Worm (Caenorhabditis elegans) whole organism, L4 larva: ENCODE results near the gene anmt-1.
A peak's percentile ranks its signal among the peaks of the same experiment; 100 is the strongest.

Experiments used
- F10B5.3 ChIP-seq: sonication (generic microtip); optimal IDR thresholded peaks from 2 replicates; lab custom pipeline; 2016; ENCODE audit warnings: mild to moderate bottlenecking, missing genetic modification characterization, missing compliant biosample characterization
- F44E2.7 ChIP-seq: fragments of 200-800 bp; sonication (Bioruptor generic); IDR thresholded peaks from 2 replicates; pipeline ENCODE4 v2.1.2; 2022; ENCODE audit warnings: missing genetic modification characterization, missing compliant biosample characterization
- R02D3.7 ChIP-seq: fragments of 150-350 bp; sonication (generic microtip); optimal IDR thresholded peaks from 3 replicates; lab custom pipeline; 2014; ENCODE audit warnings: missing biosample characterization, missing genetic modification characterization
- T26A8.4 ChIP-seq: fragments of 200-800 bp; sonication (Bioruptor generic); IDR thresholded peaks from 2 replicates; pipeline ENCODE4 v1.3.6; 2022; ENCODE audit warnings: missing genetic modification characterization, missing compliant biosample characterization
- Y48G9A.11 ChIP-seq: fragments of 200-800 bp; sonication (Bioruptor generic); IDR thresholded peaks from 2 replicates; pipeline ENCODE4 v1.3.6; 2022; ENCODE audit warnings: missing genetic modification reagents, missing genetic modification characterization, missing compliant biosample characterization
- Y5F2A.4 ChIP-seq: fragments of 200-800 bp; sonication (Bioruptor generic); optimal IDR thresholded peaks from 2 replicates; lab custom pipeline; 2018; ENCODE audit warnings: mild to moderate bottlenecking, missing genetic modification characterization, missing compliant biosample characterization
- aly-2 ChIP-seq: sonication (generic microtip); optimal IDR thresholded peaks from 2 replicates; lab custom pipeline; 2018; ENCODE audit warnings: missing biosample characterization, missing genetic modification characterization
- arid-1 ChIP-seq: fragments of 200-800 bp; sonication (Bioruptor generic); conservative IDR thresholded peaks from 2 replicates; pipeline ENCODE4 v1.3.6; 2022; ENCODE audit warnings: missing genetic modification reagents, missing genetic modification characterization, missing compliant biosample characterization
- ceh-32 ChIP-seq: sonication (generic microtip); optimal IDR thresholded peaks from 2 replicates; lab custom pipeline; 2016; ENCODE audit warnings: mild to moderate bottlenecking, missing genetic modification characterization, missing compliant biosample characterization; ENCODE audit not compliant: poor library complexity
- ceh-62 ChIP-seq: sonication (generic microtip); optimal IDR thresholded peaks from 2 replicates; lab custom pipeline; 2017; ENCODE audit warnings: missing biosample characterization, missing genetic modification characterization
- ceh-82 ChIP-seq: sonication (generic microtip); optimal IDR thresholded peaks from 2 replicates; lab custom pipeline; 2017; ENCODE audit warnings: missing biosample characterization, missing genetic modification characterization
- ces-1 ChIP-seq: fragments of 150-350 bp; sonication (generic microtip); optimal IDR thresholded peaks from 4 replicates; lab custom pipeline; 2014; ENCODE audit warnings: missing biosample characterization, missing genetic modification reagents, missing genetic modification characterization
- cey-2 ChIP-seq: sonication (generic microtip); optimal IDR thresholded peaks from 3 replicates; lab custom pipeline; 2017; ENCODE audit warnings: missing genetic modification characterization, mild to moderate bottlenecking, missing compliant biosample characterization, antibody characterized with exemption, borderline replicate concordance; ENCODE audit not compliant: insufficient read depth
- daf-19 ChIP-seq: fragments of 200-800 bp; sonication (Bioruptor generic); conservative IDR thresholded peaks from 2 replicates; pipeline ENCODE4 v1.3.6; 2022; ENCODE audit warnings: missing genetic modification characterization, missing compliant biosample characterization
- dmd-9 ChIP-seq: fragments of 200-800 bp; sonication (Bioruptor generic); IDR thresholded peaks from 2 replicates; pipeline ENCODE4 v1.3.6; 2022; ENCODE audit warnings: missing genetic modification reagents, missing genetic modification characterization, missing compliant biosample characterization
- dpl-1 ChIP-seq: fragments of 150-350 bp; optimal IDR thresholded peaks from 2 replicates; lab custom pipeline; 2014; ENCODE audit warnings: missing biosample characterization, missing genetic modification reagents, missing genetic modification characterization
- egl-27 ChIP-seq: sonication (generic microtip); optimal IDR thresholded peaks from 3 replicates; lab custom pipeline; 2017; ENCODE audit warnings: missing biosample characterization, missing genetic modification reagents, missing genetic modification characterization
- egl-43 ChIP-seq: fragments of 200-800 bp; sonication (Bioruptor generic); IDR thresholded peaks from 2 replicates; pipeline ENCODE4 v1.3.6; 2022; ENCODE audit warnings: missing genetic modification reagents, missing genetic modification characterization, missing compliant biosample characterization
- fos-1 ChIP-seq: fragments of 150-350 bp; optimal IDR thresholded peaks from 2 replicates; lab custom pipeline; 2014; ENCODE audit warnings: missing biosample characterization, missing genetic modification characterization
- hif-1 ChIP-seq, 2 experiments: sonication (generic microtip); optimal IDR thresholded peaks; 2 replicates each; lab custom pipeline; 2016 to 2017; ENCODE audit warnings: missing compliant biosample characterization in 2 of 2, missing genetic modification characterization in 2 of 2, missing genetic modification reagents in 2 of 2, missing genotype in 2 of 2, mild to moderate bottlenecking in 1 of 2
- hlh-11 ChIP-seq: fragments of 200-800 bp; sonication (Bioruptor generic); optimal IDR thresholded peaks from 2 replicates; lab custom pipeline; 2018; ENCODE audit warnings: mild to moderate bottlenecking, missing genetic modification characterization, missing compliant biosample characterization
- lin-13 ChIP-seq: fragments of 150-350 bp; optimal IDR thresholded peaks from 2 replicates; lab custom pipeline; 2014; ENCODE audit warnings: missing biosample characterization, missing genetic modification reagents, missing genetic modification characterization
- lin-29 ChIP-seq: fragments of 200-800 bp; sonication (Bioruptor generic); IDR thresholded peaks from 2 replicates; pipeline ENCODE4 v1.3.6; 2022; ENCODE audit warnings: missing genetic modification reagents, missing genetic modification characterization, missing compliant biosample characterization
- lin-38 ChIP-seq: fragments of 200-800 bp; sonication (Bioruptor generic); IDR thresholded peaks from 2 replicates; pipeline ENCODE4 v1.3.6; 2022; ENCODE audit warnings: missing genetic modification reagents, missing genetic modification characterization, missing compliant biosample characterization
- lin-39 ChIP-seq: fragments of 150-350 bp; optimal IDR thresholded peaks from 2 replicates; lab custom pipeline; 2014; ENCODE audit warnings: missing biosample characterization, missing genetic modification reagents, missing genetic modification characterization
- lir-3 ChIP-seq: sonication (generic microtip); optimal IDR thresholded peaks from 2 replicates; lab custom pipeline; 2016; ENCODE audit warnings: mild to moderate bottlenecking, missing genetic modification characterization, missing compliant biosample characterization
- lsy-2 ChIP-seq, 2 experiments: fragments of 150-350 bp in 1 of 2; sonication (generic microtip) in 1 of 2; optimal IDR thresholded peaks; 2 replicates each; lab custom pipeline; 2014 to 2017; ENCODE audit warnings: missing biosample characterization in 2 of 2, missing genetic modification characterization in 2 of 2
- madf-5 ChIP-seq, 2 experiments: fragments of 200-800 bp; sonication (Bioruptor generic); IDR thresholded peaks; 2 replicates each; pipeline ENCODE4 v1.3.6; 2022; ENCODE audit warnings: missing compliant biosample characterization in 2 of 2, missing genetic modification characterization in 2 of 2
- madf-9 ChIP-seq: fragments of 200-800 bp; sonication (Bioruptor generic); conservative IDR thresholded peaks from 2 replicates; pipeline ENCODE4 v1.3.6; 2022; ENCODE audit warnings: missing genetic modification reagents, missing genetic modification characterization, missing compliant biosample characterization
- mdl-1 ChIP-seq, 2 experiments: fragments of 150-350 bp in 1 of 2; sonication (generic microtip) in 1 of 2; optimal IDR thresholded peaks; 2 replicates each; lab custom pipeline; 2014 to 2017; ENCODE audit warnings: missing biosample characterization in 2 of 2, missing genetic modification characterization in 2 of 2
- mdt-29 ChIP-seq: fragments of 200-800 bp; sonication (Bioruptor generic); IDR thresholded peaks from 2 replicates; pipeline ENCODE4 v1.3.6; 2022; ENCODE audit warnings: missing genetic modification reagents, missing genetic modification characterization, missing compliant biosample characterization
- nhr-102 ChIP-seq: sonication (generic microtip); optimal IDR thresholded peaks from 2 replicates; lab custom pipeline; 2016; ENCODE audit warnings: mild to moderate bottlenecking, missing genetic modification characterization, moderate library complexity, missing compliant biosample characterization
- nhr-111 ChIP-seq: fragments of 200-800 bp; sonication (Bioruptor generic); optimal IDR thresholded peaks from 2 replicates; lab custom pipeline; 2018; ENCODE audit warnings: mild to moderate bottlenecking, missing genetic modification characterization, missing compliant biosample characterization
- nhr-25 ChIP-seq: sonication (generic microtip); optimal IDR thresholded peaks from 2 replicates; lab custom pipeline; 2017; ENCODE audit warnings: missing genetic modification characterization, mild to moderate bottlenecking, missing compliant biosample characterization, antibody characterized with exemption, moderate library complexity, borderline replicate concordance; ENCODE audit not compliant: insufficient read depth
- nhr-6 ChIP-seq: fragments of 150-350 bp; optimal IDR thresholded peaks from 2 replicates; lab custom pipeline; 2014; ENCODE audit warnings: missing biosample characterization, missing genetic modification characterization
- nhr-76 ChIP-seq: fragments of 150-350 bp; optimal IDR thresholded peaks from 2 replicates; lab custom pipeline; 2014; ENCODE audit warnings: missing biosample characterization, missing genetic modification characterization
- pha-4 ChIP-seq, 2 experiments: fragments of 150-350 bp in 1 of 2; fragments of 200-800 bp in 1 of 2; sonication (Bioruptor generic) in 1 of 2; IDR thresholded peaks in 1 of 2; optimal IDR thresholded peaks in 1 of 2; 2 replicates each; pipeline versions ENCODE4 v1.3.6 to Lab custom; 2014 to 2022; ENCODE audit warnings: missing genetic modification characterization in 2 of 2, missing genetic modification reagents in 2 of 2, missing biosample characterization in 1 of 2, missing compliant biosample characterization in 1 of 2
- pqm-1 ChIP-seq: sonication (generic microtip); optimal IDR thresholded peaks from 2 replicates; lab custom pipeline; 2017; ENCODE audit warnings: missing biosample characterization, missing genetic modification characterization
- saeg-2 ChIP-seq: fragments of 200-800 bp; sonication (Bioruptor generic); IDR thresholded peaks from 2 replicates; pipeline ENCODE4 v1.3.6; 2022; ENCODE audit warnings: missing genetic modification reagents, missing genetic modification characterization, missing compliant biosample characterization
- skn-1 ChIP-seq: fragments of 150-350 bp; optimal IDR thresholded peaks from 2 replicates; lab custom pipeline; 2014; ENCODE audit warnings: missing biosample characterization, missing genetic modification characterization
- snpc-1.2 ChIP-seq: fragments of 200-800 bp; sonication (Bioruptor generic); IDR thresholded peaks from 2 replicates; pipeline ENCODE4 v1.3.6; 2022; ENCODE audit warnings: missing genetic modification reagents, missing genetic modification characterization, missing compliant biosample characterization
- snpc-4 ChIP-seq: fragments of 150-350 bp; optimal IDR thresholded peaks from 2 replicates; lab custom pipeline; 2014; ENCODE audit warnings: missing biosample characterization, missing genetic modification characterization
- spr-3 ChIP-seq: fragments of 200-800 bp; sonication (Bioruptor generic); optimal IDR thresholded peaks from 2 replicates; lab custom pipeline; 2018; ENCODE audit warnings: mild to moderate bottlenecking, missing genetic modification characterization, missing compliant biosample characterization
- tra-1 ChIP-seq: fragments of 200-800 bp; sonication (Bioruptor generic); IDR thresholded peaks from 2 replicates; pipeline ENCODE4 v1.3.6; 2022; ENCODE audit warnings: missing genetic modification reagents, missing genetic modification characterization, missing compliant biosample characterization
- zfp-2 ChIP-seq: sonication (generic microtip); optimal IDR thresholded peaks from 2 replicates; lab custom pipeline; 2016; ENCODE audit warnings: mild to moderate bottlenecking, missing genetic modification characterization, missing compliant biosample characterization
- ztf-11 ChIP-seq: fragments of 150-350 bp; optimal IDR thresholded peaks from 2 replicates; lab custom pipeline; 2014; ENCODE audit warnings: missing biosample characterization, missing genetic modification characterization
- ztf-7 ChIP-seq: fragments of 150-350 bp; optimal IDR thresholded peaks from 2 replicates; lab custom pipeline; 2014; ENCODE audit warnings: missing biosample characterization, missing genetic modification characterization

Gene anmt-1

ce11 chrIII:8678371-8678770 is 6.2 kb upstream of the anmt-1 start (continued):
- TF ChIP-seq R02D3.7 (tag; lab: Kevin White, UChicago): no peak
- TF ChIP-seq zfp-2: peak; percentile 24
- peak; percentile 81 for TF ChIP-seq Y48G9A.11 (GFP tag; lab: Robert Waterston, UW)
- peak; percentile 75 for TF ChIP-seq nhr-102 (tag; lab: Kevin White, UChicago)
- TF ChIP-seq fos-1: no peak
- TF ChIP-seq lin-29 (GFP tag; lab: Robert Waterston, UW): peak; percentile 65; the same call in 1 of the 2 replicates
- peak; percentile 3 for TF ChIP-seq F10B5.3 (tag; lab: Kevin White, UChicago)
- no peak for TF ChIP-seq ces-1
- peak; percentile 36 to 68 for TF ChIP-seq lsy-2 (tag; optimal IDR thresholded peaks at IDR 0.05; lab: Kevin White, UChicago)
- peak; percentile 74; the same call in 1 of the 2 replicates for TF ChIP-seq F44E2.7
- TF ChIP-seq dmd-9: peak; percentile 71; the same call in 1 of the 2 replicates
- TF ChIP-seq daf-19 (GFP tag; lab: Robert Waterston, UW): peak; percentile 72
- peak; percentile 54 for TF ChIP-seq spr-3 (GFP tag; lab: Kevin White, UChicago)
- TF ChIP-seq pqm-1 (tag; lab: Kevin White, UChicago): no peak
- peak; percentile 91 for TF ChIP-seq madf-9 (GFP tag; lab: Robert Waterston, UW)
- TF ChIP-seq ztf-7: peak; percentile 81
- peak; percentile 30 for TF ChIP-seq nhr-6 (tag; lab: Kevin White, UChicago)
- TF ChIP-seq egl-27 (tag; lab: Kevin White, UChicago): no peak
- peak; percentile 85 for TF ChIP-seq T26A8.4 (GFP tag; lab: Robert Waterston, UW)

- TF ChIP-seq snpc-1.2 (GFP tag; lab: Robert Waterston, UW): no peak
- TF ChIP-seq ceh-32 (tag; lab: Kevin White, UChicago): no peak
- no peak for TF ChIP-seq nhr-6 (tag; lab: Kevin White, UChicago)
- no peak for TF ChIP-seq nhr-25 (tag; lab: Kevin White, UChicago)
- TF ChIP-seq ztf-11 (tag; lab: Kevin White, UChicago): no peak
- no peak for TF ChIP-seq saeg-2 (GFP tag; lab: Robert Waterston, UW)
- no peak for TF ChIP-seq snpc-4
- TF ChIP-seq Y5F2A.4 (GFP tag; lab: Kevin White, UChicago): no peak
- no peak for TF ChIP-seq madf-5 (GFP tag; IDR thresholded peaks at IDR 0.05; lab: Robert Waterston, UW)
- TF ChIP-seq lin-29 (GFP tag; lab: Robert Waterston, UW): no peak
- TF ChIP-seq mdt-29 (GFP tag; lab: Robert Waterston, UW): no peak
- no peak for TF ChIP-seq F10B5.3 (tag; lab: Kevin White, UChicago)
- TF ChIP-seq tra-1: no peak
- no peak for TF ChIP-seq ceh-62 (tag; lab: Kevin White, UChicago)
- no peak for TF ChIP-seq lin-39
- no peak for TF ChIP-seq arid-1 (GFP tag; lab: Robert Waterston, UW)
- no peak for TF ChIP-seq R02D3.7 (tag; lab: Kevin White, UChicago)
- no peak for TF ChIP-seq lin-13
- peak; percentile 60 for TF ChIP-seq lin-38 (GFP tag; lab: Robert Waterston, UW)
- no peak for TF ChIP-seq ceh-82 (tag; lab: Kevin White, UChicago)
- no peak for TF ChIP-seq skn-1
- no peak for TF ChIP-seq pha-4 (GFP tag; IDR thresholded peaks at IDR 0.05; lab: Robert Waterston, UW)
- TF ChIP-seq pha-4 (tag; optimal IDR thresholded peaks at IDR 0.05; lab: Kevin White, UChicago): no peak
- no peak for TF ChIP-seq lir-3
- TF ChIP-seq nhr-111 (GFP tag; lab: Kevin White, UChicago): no peak
- TF ChIP-seq mdl-1 (tag; optimal IDR thresholded peaks at IDR 0.05; lab: Kevin White, UChicago): no peak
- TF ChIP-seq nhr-102 (tag; lab: Kevin White, UChicago): no peak
- TF ChIP-seq aly-2: no peak
- TF ChIP-seq lsy-2 (tag; optimal IDR thresholded peaks at IDR 0.05; lab: Kevin White, UChicago): peak in 1 of 2 experiments; percentile 35
- TF ChIP-seq ces-1: no peak
- TF ChIP-seq dpl-1 (GFP tag; lab: Kevin White, UChicago): peak; percentile 39
- no peak for TF ChIP-seq nhr-76 (tag; lab: Kevin White, UChicago)
- TF ChIP-seq hif-1 (tag; optimal IDR thresholded peaks at IDR 0.05; lab: Kevin White, UChicago): peak in 1 of 2 experiments; percentile 66
- TF ChIP-seq egl-43 (GFP tag; lab: Robert Waterston, UW): no peak
- TF ChIP-seq dmd-9: no peak
- TF ChIP-seq hlh-11 (tag; lab: Kevin White, UChicago): no peak
- TF ChIP-seq ztf-7: no peak
- no peak for TF ChIP-seq cey-2 (tag; lab: Kevin White, UChicago)
These were observed 837 bp upstream of the anmt-1 start, which contains the start of gene fli-1 for ce11 chrIII:8683679-8684263. Gene fli-1, minus strand, starts transcription at chrIII:8683736.
